Worm (Caenorhabditis elegans) whole organism, L1 larva: ENCODE data around the gene F20G2.1.

Source experiments
- aha-1 ChIP-seq: fragments of 150-350 bp; optimal IDR thresholded peaks from 2 replicates; lab custom pipeline; 2014; ENCODE audit warnings: missing biosample characterization, missing genetic modification characterization
- jun-1 ChIP-seq: fragments of 150-350 bp; optimal IDR thresholded peaks from 2 replicates; lab custom pipeline; 2014; ENCODE audit warnings: missing biosample characterization, missing genetic modification reagents, missing genetic modification characterization
- mdl-1 ChIP-seq, 2 experiments: fragments of 150-350 bp; optimal IDR thresholded peaks; 2 replicates each; lab custom pipeline; 2014 to 2017; ENCODE audit warnings: missing biosample characterization in 2 of 2, missing genetic modification characterization in 2 of 2, inconsistent platforms in 1 of 2
- mep-1 ChIP-seq: fragments of 150-350 bp; optimal IDR thresholded peaks from 2 replicates; lab custom pipeline; 2014; ENCODE audit warnings: missing biosample characterization, missing genetic modification characterization
- nhr-237 ChIP-seq: fragments of 150-350 bp; optimal IDR thresholded peaks from 2 replicates; lab custom pipeline; 2014; ENCODE audit warnings: missing biosample characterization, missing genetic modification characterization
- rnt-1 ChIP-seq: sonication (generic microtip); optimal IDR thresholded peaks from 2 replicates; lab custom pipeline; 2016; ENCODE audit warnings: mild to moderate bottlenecking, missing genetic modification characterization, moderate library complexity, missing compliant biosample characterization
- skn-1 ChIP-seq: fragments of 150-350 bp; optimal IDR thresholded peaks from 2 replicates; lab custom pipeline; 2014; ENCODE audit warnings: missing biosample characterization, missing genetic modification characterization
- tbx-2 ChIP-seq: sonication (generic microtip); optimal IDR thresholded peaks from 2 replicates; lab custom pipeline; 2016; ENCODE audit warnings: missing genetic modification characterization, missing compliant biosample characterization

DNA sequence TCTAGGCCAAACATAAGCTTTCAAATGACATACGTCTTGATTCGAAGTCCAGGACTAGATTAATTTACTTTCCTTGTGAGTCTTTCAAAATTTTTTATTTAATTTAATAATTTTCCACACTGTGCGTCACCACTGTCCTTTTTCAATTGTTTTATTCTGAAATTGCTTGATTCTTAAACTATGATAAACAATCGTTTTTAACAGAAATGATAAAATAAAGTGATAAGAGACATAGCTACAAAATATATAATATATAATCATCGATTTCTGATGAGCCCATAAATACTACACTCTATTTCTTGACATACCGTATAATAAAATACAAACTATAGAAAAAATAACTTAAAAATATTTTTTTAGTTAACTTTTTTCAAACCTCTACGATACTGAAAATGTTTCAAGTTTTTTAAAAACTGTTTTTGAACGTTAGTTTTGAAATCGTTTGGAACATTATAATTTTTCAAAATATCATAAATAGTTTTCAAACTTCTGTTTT lies 15.6 kb upstream of the F20G2.1 start, which contains the start of gene nas-24:
- TF ChIP-seq aha-1 (tag; lab: Kevin White, UChicago) (no peak), skn-1 (tag; lab: Kevin White, UChicago) (no peak), nhr-237 (tag; lab: Kevin White, UChicago) (no peak), jun-1 (tag; lab: Kevin White, UChicago) (no peak), mdl-1 (tag; optimal IDR thresholded peaks at IDR 0.05; lab: Kevin White, UChicago) (no peak), rnt-1 (tag; lab: Kevin White, UChicago) (no peak), tbx-2 (tag; lab: Kevin White, UChicago) (no peak), mep-1 (tag; lab: Kevin White, UChicago) (no peak)
